Fruit fly (Drosophila melanogaster) S2 (cell line): ENCODE results near the gene CG7573.

Experiments
- CG8478 ChIP-seq: fragments of >200 bp; optimal IDR thresholded peaks from 2 replicates; lab custom pipeline; 2018
- CTCF ChIP-seq, 2 experiments: fragments of >200 bp; optimal IDR thresholded peaks; 2 replicates each; lab custom pipeline; 2018

- TF ChIP-seq CTCF (optimal IDR thresholded peaks at IDR 0.05; lab: Kevin White, UChicago): peak; percentile 84 to 88
- no peak for TF ChIP-seq CG8478 (lab: Kevin White, UChicago)
These were observed 3.5 kb downstream of the CG7573 start for dm6 chr3L:11314900-11315575.
